Fruit fly (Drosophila melanogaster) whole organism, embryonic: ENCODE measurements around the gene CG8142.

Experiments
- Asciz ChIP-seq: fragments of 200-800 bp; sonication (Bioruptor generic); optimal IDR thresholded peaks from 2 replicates; lab custom pipeline; 2017; ENCODE audit warnings: missing biosample characterization, mild to moderate bottlenecking, missing genetic modification characterization, missing genetic modification reagents
- Awh ChIP-seq: fragments of 200-800 bp; sonication (Bioruptor generic); IDR thresholded peaks from 2 replicates; pipeline ENCODE4, ENCODE4 v1.3.6; 2022; ENCODE audit warnings: missing biosample characterization, missing genetic modification characterization
- Bgb ChIP-seq: fragments of 200-800 bp; sonication (Bioruptor generic); IDR thresholded peaks from 2 replicates; pipeline ENCODE4 v1.3.6; 2022; ENCODE audit warnings: missing biosample characterization, missing genetic modification characterization; ENCODE audit not compliant: partially characterized antibody
- Blimp-1 ChIP-seq: fragments of 200-800 bp; sonication (Bioruptor generic); optimal IDR thresholded peaks from 3 replicates; lab custom pipeline; 2018; ENCODE audit warnings: missing biosample characterization, missing genetic modification characterization, mild to moderate bottlenecking, moderate library complexity, missing genetic modification reagents
- CG10209 ChIP-seq: fragments of 200-800 bp; sonication (Bioruptor generic); optimal IDR thresholded peaks from 3 replicates; lab custom pipeline; 2017; ENCODE audit warnings: missing biosample characterization, mild to moderate bottlenecking, missing genetic modification characterization, missing genetic modification reagents
- CG12155 ChIP-seq: fragments of 200-800 bp; sonication (Bioruptor generic); optimal IDR thresholded peaks from 3 replicates; lab custom pipeline; 2016; ENCODE audit warnings: missing biosample characterization, missing genetic modification characterization
- CG15269 ChIP-seq: fragments of 200-800 bp; sonication (Bioruptor generic); optimal IDR thresholded peaks from 2 replicates; lab custom pipeline; 2018; ENCODE audit warnings: missing biosample characterization, mild to moderate bottlenecking, missing genetic modification characterization, moderate library complexity
- CG17328 ChIP-seq: fragments of 200-800 bp; sonication (Bioruptor generic); IDR thresholded peaks from 2 replicates; pipeline ENCODE4 v1.3.6; 2022; ENCODE audit warnings: missing biosample characterization, missing genetic modification characterization
- CG18011 ChIP-seq: fragments of 200-800 bp; sonication (Bioruptor generic); optimal IDR thresholded peaks from 2 replicates; lab custom pipeline; 2017; ENCODE audit warnings: missing biosample characterization, missing genetic modification characterization, mild to moderate bottlenecking, moderate library complexity, missing genotype
- CG18262 ChIP-seq: fragments of 200-800 bp; optimal IDR thresholded peaks from 3 replicates; lab custom pipeline; 2019; ENCODE audit warnings: missing biosample characterization, mild to moderate bottlenecking, missing genetic modification characterization, moderate library complexity
- CG31441 ChIP-seq: fragments of 200-800 bp; sonication (Bioruptor generic); IDR thresholded peaks from 2 replicates; pipeline ENCODE4 v1.3.6; 2022; ENCODE audit warnings: missing biosample characterization, missing genetic modification characterization
- CG32532 ChIP-seq: fragments of 200-800 bp; sonication (Bioruptor generic); IDR thresholded peaks from 2 replicates; pipeline ENCODE4 v1.3.6; 2022; ENCODE audit warnings: missing biosample characterization, missing genetic modification characterization
- CG32767 ChIP-seq: fragments of 200-800 bp; sonication (Bioruptor generic); IDR thresholded peaks from 2 replicates; pipeline ENCODE4 v1.3.6; 2022; ENCODE audit warnings: missing biosample characterization, missing genetic modification characterization
- CG3726 ChIP-seq: fragments of 200-800 bp; sonication (Bioruptor generic); IDR thresholded peaks from 3 replicates; pipeline ENCODE4, ENCODE4 v1.3.6; 2022; ENCODE audit warnings: missing biosample characterization, missing genetic modification characterization
- CG3838 ChIP-seq: fragments of 200-800 bp; sonication (Bioruptor generic); optimal IDR thresholded peaks from 3 replicates; lab custom pipeline; 2016; ENCODE audit warnings: missing biosample characterization, missing genetic modification characterization
- CG4328 ChIP-seq: fragments of 200-800 bp; sonication (Bioruptor generic); optimal IDR thresholded peaks from 3 replicates; lab custom pipeline; 2017; ENCODE audit warnings: missing biosample characterization, missing genetic modification reagents, missing genetic modification characterization
- CG4404 ChIP-seq: fragments of 200-800 bp; sonication (Bioruptor generic); IDR thresholded peaks from 2 replicates; pipeline ENCODE4 v1.3.6; 2022; ENCODE audit warnings: missing biosample characterization, missing genetic modification characterization
- CG4820 ChIP-seq: fragments of 200-800 bp; sonication (Bioruptor generic); optimal IDR thresholded peaks from 3 replicates; lab custom pipeline; 2016; ENCODE audit warnings: missing biosample characterization, missing genetic modification characterization
- CG5953 ChIP-seq: fragments of 200-800 bp; sonication (Bioruptor generic); IDR thresholded peaks from 2 replicates; pipeline ENCODE4 v1.3.6; 2022; ENCODE audit warnings: missing biosample characterization, missing genetic modification characterization
- CG7357 ChIP-seq: fragments of 200-800 bp; sonication (Bioruptor generic); IDR thresholded peaks from 3 replicates; pipeline ENCODE4 v1.3.6; 2022; ENCODE audit warnings: missing biosample characterization, missing genetic modification characterization
- CG8089 ChIP-seq: fragments of 200-800 bp; sonication (Bioruptor generic); optimal IDR thresholded peaks from 3 replicates; lab custom pipeline; 2016; ENCODE audit warnings: missing biosample characterization, missing genetic modification characterization
- CG8478 ChIP-seq: fragments of >200 bp; optimal IDR thresholded peaks from 2 replicates; lab custom pipeline; 2018
- CG9797 ChIP-seq: fragments of 200-800 bp; sonication (Bioruptor generic); optimal IDR thresholded peaks from 3 replicates; lab custom pipeline; 2018; ENCODE audit warnings: missing biosample characterization, mild to moderate bottlenecking, missing genetic modification characterization
- CG9817 ChIP-seq: fragments of 200-800 bp; sonication (Bioruptor generic); optimal IDR thresholded peaks from 2 replicates; lab custom pipeline; 2018; ENCODE audit warnings: missing biosample characterization, mild to moderate bottlenecking, missing genetic modification characterization, moderate library complexity
- Doc2 ChIP-seq: fragments of 200-800 bp; sonication (Bioruptor generic); IDR thresholded peaks from 2 replicates; pipeline ENCODE4 v1.3.6; 2022; ENCODE audit warnings: missing biosample characterization, missing genetic modification characterization
- Drgx ChIP-seq: fragments of 200-800 bp; sonication (Bioruptor generic); IDR thresholded peaks from 2 replicates; pipeline ENCODE4 v1.3.6; 2022; ENCODE audit warnings: missing biosample characterization, missing genetic modification characterization
- HLH54F ChIP-seq: fragments of 200-800 bp; sonication (Bioruptor generic); optimal IDR thresholded peaks from 3 replicates; lab custom pipeline; 2016; ENCODE audit warnings: missing biosample characterization, missing genetic modification characterization
- Lpt ChIP-seq: fragments of >200 bp; optimal IDR thresholded peaks from 2 replicates; lab custom pipeline; 2018; ENCODE audit warnings: missing biosample characterization, missing genetic modification characterization
- Mad ChIP-seq: fragments of 200-800 bp; sonication (Bioruptor generic); optimal IDR thresholded peaks from 2 replicates; lab custom pipeline; 2016; ENCODE audit warnings: missing biosample characterization, missing genetic modification characterization
- Max ChIP-seq: fragments of 200-800 bp; sonication (Bioruptor generic); optimal IDR thresholded peaks from 2 replicates; lab custom pipeline; 2016; ENCODE audit warnings: missing biosample characterization, mild to moderate bottlenecking, missing genetic modification characterization
- Med ChIP-seq: fragments of 200-800 bp; sonication (Bioruptor generic); peaks from one replicate; lab custom pipeline; 2016; ENCODE audit warnings: missing biosample characterization, missing genetic modification characterization, mild to moderate bottlenecking, inconsistent platforms, moderate library complexity
- TFAM ChIP-seq: fragments of 200-800 bp; sonication (Bioruptor generic); optimal IDR thresholded peaks from 2 replicates; lab custom pipeline; 2017; ENCODE audit warnings: missing biosample characterization, missing genetic modification characterization, inconsistent platforms
- Vsx1 ChIP-seq: fragments of 200-800 bp; sonication (Bioruptor generic); optimal IDR thresholded peaks from 2 replicates; lab custom pipeline; 2017; ENCODE audit warnings: missing biosample characterization, mild to moderate bottlenecking, missing genetic modification characterization, missing genetic modification reagents
- ash1 ChIP-seq: fragments of 200-800 bp; sonication (Bioruptor generic); optimal IDR thresholded peaks from 2 replicates; lab custom pipeline; 2018; ENCODE audit warnings: missing biosample characterization, mild to moderate bottlenecking, missing genetic modification characterization
- crol ChIP-seq: fragments of 200-800 bp; sonication (Bioruptor generic); IDR thresholded peaks from 2 replicates; pipeline ENCODE4 v1.3.6; 2022; ENCODE audit warnings: missing biosample characterization, missing genetic modification characterization
- crp ChIP-seq, 2 experiments: fragments of 200-800 bp; sonication (Bioruptor generic); optimal IDR thresholded peaks; 2 replicates in 1 of 2; 3 replicates in 1 of 2; lab custom pipeline; 2017; ENCODE audit warnings: missing biosample characterization in 2 of 2, missing genetic modification characterization in 2 of 2, mild to moderate bottlenecking in 1 of 2, moderate library complexity in 1 of 2
- eve ChIP-seq, 2 experiments: fragments of >200 bp; optimal IDR thresholded peaks; 2 replicates each; lab custom pipeline; 2017; ENCODE audit warnings: missing biosample characterization in 2 of 2, missing genetic modification characterization in 2 of 2
- gcm ChIP-seq: fragments of 200-800 bp; sonication (Bioruptor generic); optimal IDR thresholded peaks from 2 replicates; lab custom pipeline; 2019; ENCODE audit warnings: missing biosample characterization, mild to moderate bottlenecking, missing genetic modification characterization, moderate library complexity
- gem ChIP-seq: fragments of 200-800 bp; sonication (Bioruptor generic); optimal IDR thresholded peaks from 2 replicates; lab custom pipeline; 2019; ENCODE audit warnings: missing biosample characterization, mild to moderate bottlenecking, missing genetic modification characterization, moderate library complexity
- ind ChIP-seq: fragments of 200-800 bp; sonication (Bioruptor generic); optimal IDR thresholded peaks from 3 replicates; lab custom pipeline; 2016; ENCODE audit warnings: missing biosample characterization, missing genetic modification characterization
- kah ChIP-seq: fragments of 200-800 bp; sonication (Bioruptor generic); optimal IDR thresholded peaks from 2 replicates; lab custom pipeline; 2018; ENCODE audit warnings: missing biosample characterization, mild to moderate bottlenecking, missing genetic modification characterization
- kay ChIP-seq: fragments of 200-800 bp; sonication (Bioruptor generic); optimal IDR thresholded peaks from 2 replicates; lab custom pipeline; 2016; ENCODE audit warnings: missing biosample characterization, missing genetic modification characterization
- lab ChIP-seq: fragments of 200-800 bp; sonication (Bioruptor generic); optimal IDR thresholded peaks from 3 replicates; lab custom pipeline; 2017; ENCODE audit warnings: missing biosample characterization, missing genetic modification characterization, mild to moderate bottlenecking, moderate library complexity, missing genetic modification reagents
- mam ChIP-seq: fragments of 200-800 bp; sonication (Bioruptor generic); optimal IDR thresholded peaks from 3 replicates; lab custom pipeline; 2016; ENCODE audit warnings: missing biosample characterization, missing genetic modification characterization
- nau ChIP-seq: fragments of 200-800 bp; sonication (Bioruptor generic); optimal IDR thresholded peaks from 3 replicates; lab custom pipeline; 2017; ENCODE audit warnings: missing biosample characterization, mild to moderate bottlenecking, missing genetic modification characterization, missing genetic modification reagents
- nmo ChIP-seq: fragments of 200-800 bp; sonication (Bioruptor generic); optimal IDR thresholded peaks from 2 replicates; lab custom pipeline; 2018; ENCODE audit warnings: missing biosample characterization, mild to moderate bottlenecking, missing genetic modification characterization, moderate library complexity
- sens ChIP-seq: fragments of 200-800 bp; sonication (Bioruptor generic); peaks from one replicate; lab custom pipeline; 2016; ENCODE audit warnings: missing biosample characterization, missing genetic modification characterization
- sens-2 ChIP-seq: fragments of 200-800 bp; sonication (Bioruptor generic); IDR thresholded peaks from 2 replicates; pipeline ENCODE4 v1.3.6; 2022; ENCODE audit warnings: missing biosample characterization, missing genetic modification characterization
- sna ChIP-seq: fragments of 200-800 bp; sonication (Bioruptor generic); IDR thresholded peaks from 2 replicates; pipeline ENCODE4 v1.3.6; 2022; ENCODE audit warnings: missing biosample characterization, missing genetic modification characterization; ENCODE audit not compliant: partially characterized antibody
- sqz ChIP-seq: fragments of 200-800 bp; sonication (Bioruptor generic); optimal IDR thresholded peaks from 3 replicates; lab custom pipeline; 2018; ENCODE audit warnings: missing biosample characterization, mild to moderate bottlenecking, missing genetic modification characterization
- sug ChIP-seq: fragments of 200-800 bp; optimal IDR thresholded peaks from 2 replicates; lab custom pipeline; 2019; ENCODE audit warnings: missing biosample characterization, mild to moderate bottlenecking, missing genetic modification characterization, moderate library complexity
- usp ChIP-seq: fragments of >200 bp; optimal IDR thresholded peaks from 2 replicates; lab custom pipeline; 2017; ENCODE audit warnings: missing biosample characterization, missing genetic modification characterization

Gene CG8142

DNA sequence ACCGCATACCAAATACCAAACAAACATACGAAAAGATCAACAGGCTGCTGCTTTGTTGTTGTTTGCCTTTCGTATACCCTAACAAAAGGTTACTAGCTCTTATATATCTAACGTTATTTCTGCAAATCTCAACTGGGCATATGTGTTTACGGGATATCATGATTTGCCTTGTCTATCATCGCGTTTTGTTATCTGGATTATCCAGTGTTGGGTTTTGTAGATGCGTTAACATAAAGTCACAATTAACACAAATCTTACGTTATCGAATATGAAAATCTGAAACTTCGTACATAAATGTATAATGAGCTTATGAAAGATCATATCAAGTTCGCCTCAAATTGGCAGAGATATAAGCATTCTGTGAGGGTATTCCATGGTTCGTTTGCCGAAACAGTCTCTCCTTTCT lies 14.3 kb downstream of the CG8142 start (continued):
- TF ChIP-seq Blimp-1 (no peak), Max (GFP tag; lab: Kevin White, UChicago) (no peak), nmo (peak; percentile 35), ind (no peak), CG8089 (no peak), ash1 (GFP tag; lab: Kevin White, UChicago) (no peak), Lpt (GFP tag; lab: Kevin White, UChicago) (no peak), CG8478 (no peak), eve (GFP tag; optimal IDR thresholded peaks at IDR 0.05; lab: Kevin White, UChicago) (no peak), Asciz (GFP tag; lab: Kevin White, UChicago) (no peak), lab (GFP tag; lab: Kevin White, UChicago) (no peak), CG4820 (no peak), sqz (GFP tag; lab: Kevin White, UChicago) (no peak), Med (peak; percentile 51), CG31441 (GFP tag; lab: Robert Waterston, UW) (no peak), CG17328 (GFP tag; lab: Robert Waterston, UW) (no peak), crol (GFP tag; lab: Robert Waterston, UW) (no peak), sens-2 (no peak), gem (tag; lab: Kevin White, UChicago) (peak; percentile 61), kay (GFP tag; lab: Kevin White, UChicago) (no peak), CG9817 (tag; lab: Kevin White, UChicago) (no peak), CG15269 (tag; lab: Kevin White, UChicago) (no peak), CG32532 (no peak), usp (no peak), crp (GFP tag; optimal IDR thresholded peaks at IDR 0.05; lab: Kevin White, UChicago) (no peak), kah (GFP tag; lab: Kevin White, UChicago) (peak; percentile 25), CG3838 (GFP tag; lab: Kevin White, UChicago) (no peak), CG12155 (GFP tag; lab: Kevin White, UChicago) (no peak), nau (GFP tag; lab: Kevin White, UChicago) (no peak), TFAM (GFP tag; lab: Kevin White, UChicago) (no peak), Awh (GFP tag; lab: Robert Waterston, UW) (no peak), CG7357 (GFP tag; lab: Robert Waterston, UW) (no peak), sug (tag; lab: Kevin White, UChicago) (no peak), CG4328 (no peak), mam (GFP tag; lab: Kevin White, UChicago) (no peak), Bgb (GFP tag; lab: Robert Waterston, UW) (no peak), CG3726 (GFP tag; lab: Robert Waterston, UW) (no peak), Vsx1 (GFP tag; lab: Kevin White, UChicago) (no peak), CG18262 (peak; percentile 61), sens (GFP tag; lab: Kevin White, UChicago) (peak; percentile 88), CG10209 (peak; percentile 37), CG4404 (peak; percentile 44; the same call in 1 of the 2 replicates), gcm (GFP tag; lab: Kevin White, UChicago) (no peak), CG32767 (no peak), CG18011 (GFP tag; lab: Kevin White, UChicago) (no peak), Doc2 (GFP tag; lab: Robert Waterston, UW) (no peak), Drgx (GFP tag; lab: Robert Waterston, UW) (no peak), sna (GFP tag; lab: Robert Waterston, UW) (no peak), CG9797 (GFP tag; lab: Kevin White, UChicago) (no peak), CG5953 (GFP tag; lab: Robert Waterston, UW) (no peak), HLH54F (GFP tag; lab: Kevin White, UChicago) (no peak), Mad (GFP tag; lab: Kevin White, UChicago) (no peak)
